Worm (Caenorhabditis elegans): ENCODE data around the gene Y54G2A.73.

The Y54G2A.73 gene

DNA sequence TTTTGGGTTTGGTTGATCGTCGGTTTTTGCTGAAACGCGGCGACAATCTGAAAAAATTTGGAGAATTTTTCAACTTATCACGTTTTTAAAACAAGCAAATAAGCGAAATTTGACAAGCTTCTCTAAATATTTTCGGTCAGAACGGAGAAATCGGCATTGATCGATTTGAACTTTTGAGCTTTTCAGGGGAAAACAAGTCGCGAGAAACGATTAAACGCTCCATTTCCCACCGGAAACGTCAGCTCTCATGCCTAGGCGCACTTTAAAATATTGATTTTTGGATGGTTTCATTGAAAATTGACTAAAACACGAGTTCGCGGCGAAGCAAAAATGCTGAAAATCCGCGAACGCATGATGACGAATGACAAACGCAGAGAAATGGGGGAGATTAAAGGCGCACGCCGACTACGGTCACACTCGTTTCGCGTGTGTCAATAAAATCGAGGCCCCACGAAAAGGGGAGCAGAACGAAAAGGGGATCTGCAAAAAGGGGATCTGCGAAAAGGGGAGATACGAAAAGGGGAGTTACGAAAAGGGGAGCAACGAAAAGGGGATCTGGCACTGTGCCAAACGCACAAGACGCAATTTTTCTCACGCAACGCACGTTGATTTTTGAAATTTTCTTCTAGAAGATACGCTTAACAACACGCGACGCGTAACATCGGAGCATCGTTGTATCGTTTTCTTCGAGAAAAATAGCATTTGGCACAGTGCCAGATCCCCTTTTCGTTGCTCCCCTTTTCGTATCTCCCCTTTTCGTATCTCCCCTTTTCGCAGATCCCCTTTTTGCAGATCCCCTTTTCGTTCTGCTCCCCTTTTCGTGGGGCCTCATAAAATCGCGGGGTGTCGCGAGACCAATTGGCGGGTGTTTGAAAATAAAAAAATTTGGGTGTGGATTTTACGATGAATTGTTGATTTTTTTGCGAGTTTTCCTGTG, 41.6 kb upstream of the Y54G2A.73 start, which contains the start of gene eel-1 (continued):
- TF ChIP-seq pag-3 (tag; optimal IDR thresholded peaks at IDR 0.05; ENCODE audit: borderline replicate concordance), result peak; percentile 98
- TF ChIP-seq ceh-18 (tag; optimal IDR thresholded peaks at IDR 0.05), result peak; percentile 98
- TF ChIP-seq hlh-13 (GFP tag; optimal IDR thresholded peaks at IDR 0.05), result peak; percentile 69
- peak; percentile 100 for TF ChIP-seq tbx-2 (tag; optimal IDR thresholded peaks at IDR 0.05)
- TF ChIP-seq ztf-16 (tag; optimal IDR thresholded peaks at IDR 0.05), result peak; percentile 93
- TF ChIP-seq rnt-1 (tag; optimal IDR thresholded peaks at IDR 0.05), result peak; percentile 99
- peak; percentile 76 for TF ChIP-seq K02D7.2 (tag; optimal IDR thresholded peaks at IDR 0.05)
- TF ChIP-seq lin-11 (tag; optimal IDR thresholded peaks at IDR 0.05), result peak; percentile 55
- TF ChIP-seq fkh-6 (tag; optimal IDR thresholded peaks at IDR 0.05), result peak; percentile 92
- TF ChIP-seq ahr-1 (tag; optimal IDR thresholded peaks at IDR 0.05), result peak; percentile 97
- peak; percentile 79 for TF ChIP-seq ceh-6 (GFP tag; optimal IDR thresholded peaks at IDR 0.05)
- TF ChIP-seq C38D4.7 (GFP tag; optimal IDR thresholded peaks at IDR 0.05), result peak; percentile 68
- TF ChIP-seq ceh-48 (tag; optimal IDR thresholded peaks at IDR 0.05), result peak; percentile 52
- TF ChIP-seq elt-4 (tag; optimal IDR thresholded peaks at IDR 0.05), result peak; percentile 99
- TF ChIP-seq lim-6 (tag; optimal IDR thresholded peaks at IDR 0.05), result peak; percentile 100
- TF ChIP-seq pat-9 (tag; optimal IDR thresholded peaks at IDR 0.05), result peak; percentile 65
- peak; percentile 99 for TF ChIP-seq F13H6.1 (tag; optimal IDR thresholded peaks at IDR 0.05)
- peak; percentile 98 for TF ChIP-seq fax-1 (tag; optimal IDR thresholded peaks at IDR 0.05)
- peak; percentile 100 for TF ChIP-seq ref-2 (tag; optimal IDR thresholded peaks at IDR 0.05)
- peak; percentile 99 for TF ChIP-seq mec-3 (tag; optimal IDR thresholded peaks at IDR 0.05; ENCODE audit: borderline replicate concordance)
- peak; percentile 72 for TF ChIP-seq T23F11.4 (GFP tag; optimal IDR thresholded peaks at IDR 0.05)
- TF ChIP-seq syd-9 (tag; optimal IDR thresholded peaks at IDR 0.05), result peak; percentile 98
- peak; percentile 99 for TF ChIP-seq tbx-7 (tag; optimal IDR thresholded peaks at IDR 0.05)
- TF ChIP-seq madf-2 (tag; optimal IDR thresholded peaks at IDR 0.05), result peak; percentile 93
- peak; percentile 79 for TF ChIP-seq sox-2 (GFP tag; IDR thresholded peaks at IDR 0.05)
- peak; percentile 64 for TF ChIP-seq npax-4 (tag; optimal IDR thresholded peaks at IDR 0.05)
- TF ChIP-seq ceh-31 (tag; optimal IDR thresholded peaks at IDR 0.05), result peak; percentile 100
- peak; percentile 99 for TF ChIP-seq ceh-2 (tag; optimal IDR thresholded peaks at IDR 0.05)
- TF ChIP-seq hlh-15 (tag; optimal IDR thresholded peaks at IDR 0.05), result peak; percentile 84
- TF ChIP-seq ceh-14 (tag; optimal IDR thresholded peaks at IDR 0.05), result peak; percentile 100
- peak; percentile 86 for TF ChIP-seq unc-3 (GFP tag; conservative IDR thresholded peaks at IDR 0.05)
- peak; percentile 93 for TF ChIP-seq unc-3 (tag; optimal IDR thresholded peaks at IDR 0.05)
- peak; percentile 96 for TF ChIP-seq unc-42 (tag; optimal IDR thresholded peaks at IDR 0.05)
- TF ChIP-seq che-1 (tag; optimal IDR thresholded peaks at IDR 0.05), result peak; percentile 48
- TF ChIP-seq nfya-1 (tag; optimal IDR thresholded peaks at IDR 0.05), result peak; percentile 71
- peak; percentile 22 for TF ChIP-seq pros-1 (tag; optimal IDR thresholded peaks at IDR 0.05)

DNA sequence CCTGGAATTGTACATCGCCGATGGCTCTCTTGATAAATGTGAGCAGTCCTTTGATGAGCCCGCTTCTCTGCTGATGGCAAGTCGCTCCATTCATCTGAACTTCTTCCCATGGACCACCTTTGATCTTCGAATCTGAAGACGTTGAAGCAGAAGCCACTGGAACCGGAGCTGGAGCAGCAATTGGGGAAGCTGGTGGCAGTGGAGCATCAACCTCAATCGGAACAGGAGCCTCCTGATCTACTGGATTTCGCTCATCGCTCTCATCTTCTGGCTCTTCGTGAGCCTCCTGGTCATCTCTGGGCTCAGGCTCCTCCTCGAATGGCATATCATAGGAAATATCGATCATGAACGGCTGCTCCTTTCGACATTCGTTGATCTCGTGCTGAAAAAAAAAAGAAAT, 38.2 kb upstream of the Y54G2A.73 start:
- TF ChIP-seq tbx-7 (tag; optimal IDR thresholded peaks at IDR 0.05), result no peak
- TF ChIP-seq ceh-48 (tag; optimal IDR thresholded peaks at IDR 0.05), result no peak
- TF ChIP-seq ceh-45 (GFP tag; IDR thresholded peaks at IDR 0.05), result no peak
- TF ChIP-seq ttx-3 (tag; optimal IDR thresholded peaks at IDR 0.05), result no peak
- TF ChIP-seq pax-1 (tag; optimal IDR thresholded peaks at IDR 0.05), result no peak
- no peak for TF ChIP-seq hlh-15 (tag; optimal IDR thresholded peaks at IDR 0.05)
- no peak for TF ChIP-seq ets-4 (tag; optimal IDR thresholded peaks at IDR 0.05)
